Worm (Caenorhabditis elegans) whole organism, L2 larva: ENCODE measurements around the gene ZK262.8.

ENCODE experiments used
- F13H6.1 ChIP-seq: sonication (generic microtip); optimal IDR thresholded peaks from 2 replicates; lab custom pipeline; 2016; ENCODE audit warnings: missing genetic modification characterization, missing compliant biosample characterization
- aly-2 ChIP-seq: fragments of 150-350 bp; optimal IDR thresholded peaks from 2 replicates; lab custom pipeline; 2014; ENCODE audit warnings: missing biosample characterization, missing genetic modification characterization
- ama-1 ChIP-seq: fragments of 150-350 bp; optimal IDR thresholded peaks from 2 replicates; lab custom pipeline; 2018; ENCODE audit warnings: inconsistent platforms
- lin-39 ChIP-seq: fragments of 150-350 bp; optimal IDR thresholded peaks from 2 replicates; lab custom pipeline; 2014; ENCODE audit warnings: missing biosample characterization, missing genetic modification reagents, missing genetic modification characterization
- mdl-1 ChIP-seq, 2 experiments: fragments of 150-350 bp in 1 of 2; sonication (generic microtip) in 1 of 2; optimal IDR thresholded peaks; 2 replicates each; lab custom pipeline; 2017; ENCODE audit warnings: missing biosample characterization in 2 of 2, missing genetic modification characterization in 2 of 2
- nhr-237 ChIP-seq: fragments of 150-350 bp; optimal IDR thresholded peaks from 2 replicates; lab custom pipeline; 2014; ENCODE audit warnings: missing biosample characterization, missing genetic modification characterization
- nhr-25 ChIP-seq: fragments of 150-350 bp; sonication (generic microtip); optimal IDR thresholded peaks from 3 replicates; lab custom pipeline; 2014; ENCODE audit warnings: missing biosample characterization, missing genetic modification characterization
- nhr-77 ChIP-seq: fragments of 150-350 bp; optimal IDR thresholded peaks from 2 replicates; lab custom pipeline; 2014; ENCODE audit warnings: missing biosample characterization, missing genetic modification characterization
- snpc-4 ChIP-seq: fragments of 150-350 bp; optimal IDR thresholded peaks from 2 replicates; lab custom pipeline; 2014; ENCODE audit warnings: missing biosample characterization, missing genetic modification characterization

DNA sequence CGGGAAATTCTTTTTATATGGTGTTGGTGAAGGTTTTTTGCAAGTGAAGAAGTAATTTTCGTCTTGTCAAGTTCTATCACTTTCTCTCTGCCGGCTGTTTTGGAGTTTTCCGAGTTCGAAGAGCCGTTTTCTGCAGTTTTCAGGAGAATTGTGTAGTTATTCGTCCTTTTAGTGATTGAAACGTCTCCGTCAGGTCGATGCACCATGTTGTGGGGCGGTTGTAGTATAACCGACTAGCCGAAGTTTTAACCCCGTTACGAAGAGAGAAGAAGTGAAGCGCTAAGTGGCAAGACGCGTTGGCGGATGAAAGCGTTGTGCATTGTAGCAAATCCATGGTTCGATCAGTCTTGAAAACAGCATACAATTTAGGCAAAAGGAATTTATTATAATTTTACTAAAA lies 35.4 kb upstream of the ZK262.8 start:
- TF ChIP-seq ama-1 (no peak), mdl-1 (tag; optimal IDR thresholded peaks at IDR 0.05; lab: Kevin White, UChicago) (no peak), lin-39 (tag; lab: Kevin White, UChicago) (no peak), F13H6.1 (tag; lab: Kevin White, UChicago) (no peak), nhr-77 (no peak), nhr-237 (tag; lab: Kevin White, UChicago) (no peak), nhr-25 (no peak), aly-2 (tag; lab: Kevin White, UChicago) (no peak), snpc-4 (tag; lab: Kevin White, UChicago) (no peak)
